Worm (Caenorhabditis elegans) whole organism, early embryonic: Measurements from ENCODE around the gene clec-27.

Source experiments
- B0310.2 ChIP-seq: sonication (generic microtip); optimal IDR thresholded peaks from 2 replicates; lab custom pipeline; 2016; ENCODE audit warnings: mild to moderate bottlenecking, missing genetic modification characterization, missing compliant biosample characterization
- F13C5.2 ChIP-seq: sonication (generic microtip); optimal IDR thresholded peaks from 2 replicates; lab custom pipeline; 2017; ENCODE audit warnings: mild to moderate bottlenecking, missing genetic modification characterization, inconsistent platforms, missing compliant biosample characterization
- aly-1 ChIP-seq: sonication (generic microtip); optimal IDR thresholded peaks from 2 replicates; lab custom pipeline; 2016; ENCODE audit warnings: missing genetic modification characterization, missing compliant biosample characterization
- ama-1 ChIP-seq: fragments of 150-350 bp; optimal IDR thresholded peaks from 2 replicates; lab custom pipeline; 2014
- ceh-13 ChIP-seq: fragments of 200-800 bp; sonication (Bioruptor generic); optimal IDR thresholded peaks from 2 replicates; lab custom pipeline; 2018; ENCODE audit warnings: mild to moderate bottlenecking, missing genetic modification characterization, missing compliant biosample characterization
- ceh-36 ChIP-seq: sonication (generic microtip); optimal IDR thresholded peaks from 2 replicates; lab custom pipeline; 2016; ENCODE audit warnings: missing genetic modification characterization, inconsistent platforms, missing compliant biosample characterization
- ets-7 ChIP-seq: sonication (generic microtip); optimal IDR thresholded peaks from 2 replicates; lab custom pipeline; 2016; ENCODE audit warnings: missing genotype, missing genetic modification characterization, missing compliant biosample characterization
- flt-1 ChIP-seq: fragments of 200-800 bp; sonication (Bioruptor generic); IDR thresholded peaks from 2 replicates; pipeline ENCODE4 v1.3.6; 2022; ENCODE audit warnings: missing genetic modification characterization, missing compliant biosample characterization
- hmbx-1 ChIP-seq: sonication (generic microtip); optimal IDR thresholded peaks from 2 replicates; lab custom pipeline; 2016; ENCODE audit warnings: mild to moderate bottlenecking, missing genetic modification characterization, missing compliant biosample characterization
- hmg-4 ChIP-seq: fragments of 200-800 bp; sonication (Bioruptor generic); optimal IDR thresholded peaks from 2 replicates; lab custom pipeline; 2018; ENCODE audit warnings: mild to moderate bottlenecking, missing genetic modification characterization, missing compliant biosample characterization
- hnd-1 ChIP-seq: sonication (generic microtip); optimal IDR thresholded peaks from 2 replicates; lab custom pipeline; 2016; ENCODE audit warnings: missing genetic modification characterization, missing compliant biosample characterization
- pes-1 ChIP-seq: fragments of 200-800 bp; sonication (Bioruptor generic); IDR thresholded peaks from 2 replicates; pipeline ENCODE4 v1.3.6; 2022; ENCODE audit warnings: missing genetic modification reagents, missing genetic modification characterization, missing compliant biosample characterization
- scrt-1 ChIP-seq: fragments of 200-800 bp; sonication (Bioruptor generic); IDR thresholded peaks from 2 replicates; pipeline ENCODE4 v1.3.6; 2022; ENCODE audit warnings: missing genetic modification characterization, missing compliant biosample characterization
- sea-1 ChIP-seq: fragments of 200-800 bp; sonication (Bioruptor generic); conservative IDR thresholded peaks from 2 replicates; pipeline ENCODE4 v1.3.6; 2022; ENCODE audit warnings: missing genetic modification characterization, missing compliant biosample characterization
- tbx-11 ChIP-seq: fragments of 200-800 bp; sonication (Bioruptor generic); IDR thresholded peaks from 2 replicates; pipeline ENCODE4 v1.3.6; 2022; ENCODE audit warnings: missing genetic modification characterization, missing compliant biosample characterization
- tbx-37 ChIP-seq: fragments of 200-800 bp; sonication (Bioruptor generic); conservative IDR thresholded peaks from 2 replicates; pipeline ENCODE4 v1.3.6; 2022; ENCODE audit warnings: missing genetic modification reagents, missing genetic modification characterization, missing compliant biosample characterization
- tra-4 ChIP-seq: sonication (generic microtip); optimal IDR thresholded peaks from 2 replicates; lab custom pipeline; 2017; ENCODE audit warnings: missing genetic modification characterization, missing compliant biosample characterization

Gene clec-27

DNA sequence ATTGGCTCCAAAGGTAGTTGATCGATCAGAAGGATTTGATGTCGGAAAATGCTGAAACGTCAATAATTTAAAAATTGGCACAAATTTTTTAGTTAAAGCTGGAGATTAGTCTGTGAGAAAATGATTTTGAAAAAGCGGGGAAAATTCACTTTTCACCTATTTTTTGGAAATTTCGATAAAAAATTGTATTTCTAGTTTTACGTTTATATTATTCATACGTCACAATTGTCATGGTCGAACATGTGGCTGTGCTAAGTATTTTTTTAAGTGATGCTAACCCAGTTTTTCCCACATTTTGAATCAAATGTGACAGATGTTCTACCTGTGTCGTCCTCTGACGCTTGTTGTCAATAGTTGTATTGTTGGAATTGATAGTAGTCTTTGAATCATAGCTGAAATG lies 25.1 kb downstream of the clec-27 start:
- TF ChIP-seq F13C5.2 (tag; lab: Kevin White, UChicago) (no peak), scrt-1 (GFP tag; lab: Robert Waterston, UW) (no peak), ceh-36 (no peak)

- TF ChIP-seq B0310.2 (tag; lab: Kevin White, UChicago) (no peak), ama-1 (lab: Kevin White, UChicago) (no peak), hmbx-1 (tag; lab: Kevin White, UChicago) (no peak), aly-1 (tag; lab: Kevin White, UChicago) (no peak)
These were observed 25.6 kb downstream of the clec-27 start, which contains the start of gene F09C6.3 for ce11 chrV:16880054-16880453. TSS of gene F09C6.3 (minus strand) at chrV:16880154.

ce11 chrV:16880679-16881078 lies 26.2 kb downstream of the clec-27 start, which contains the start of gene F09C6.14:
TSS of gene F09C6.14 (plus strand) at chrV:16880979.
- TF ChIP-seq hnd-1 (tag; lab: Kevin White, UChicago) (no peak), tbx-37 (GFP tag; lab: Robert Waterston, UW) (no peak), ceh-13 (GFP tag; lab: Kevin White, UChicago) (no peak), tbx-11 (GFP tag; lab: Robert Waterston, UW) (no peak), hmbx-1 (tag; lab: Kevin White, UChicago) (no peak), ets-7 (tag; lab: Kevin White, UChicago) (no peak), F13C5.2 (tag; lab: Kevin White, UChicago) (no peak), ceh-36 (no peak), scrt-1 (GFP tag; lab: Robert Waterston, UW) (no peak), flt-1 (no peak), aly-1 (tag; lab: Kevin White, UChicago) (no peak)

ce11 chrV:16882260-16882918 lies 28.0 kb downstream of the clec-27 start, which contains the start of the genes F09C6.11 and F09C6.12:
TSS of gene F09C6.11 (minus strand) at chrV:16882310.
TSS of gene F09C6.12 (plus strand) at chrV:16882868.
- TF ChIP-seq scrt-1 (GFP tag; lab: Robert Waterston, UW) (no peak), tbx-11 (GFP tag; lab: Robert Waterston, UW) (no peak), ceh-36 (no peak), ceh-13 (GFP tag; lab: Kevin White, UChicago) (no peak), tra-4 (tag; lab: Kevin White, UChicago) (no peak), hmbx-1 (tag; lab: Kevin White, UChicago) (no peak), hnd-1 (tag; lab: Kevin White, UChicago) (no peak), ama-1 (lab: Kevin White, UChicago) (no peak), pes-1 (GFP tag; lab: Robert Waterston, UW) (no peak), F13C5.2 (tag; lab: Kevin White, UChicago) (no peak), ets-7 (tag; lab: Kevin White, UChicago) (no peak), flt-1 (no peak), aly-1 (tag; lab: Kevin White, UChicago) (no peak), sea-1 (GFP tag; lab: Robert Waterston, UW) (no peak), B0310.2 (tag; lab: Kevin White, UChicago) (no peak), tbx-37 (GFP tag; lab: Robert Waterston, UW) (no peak)

DNA sequence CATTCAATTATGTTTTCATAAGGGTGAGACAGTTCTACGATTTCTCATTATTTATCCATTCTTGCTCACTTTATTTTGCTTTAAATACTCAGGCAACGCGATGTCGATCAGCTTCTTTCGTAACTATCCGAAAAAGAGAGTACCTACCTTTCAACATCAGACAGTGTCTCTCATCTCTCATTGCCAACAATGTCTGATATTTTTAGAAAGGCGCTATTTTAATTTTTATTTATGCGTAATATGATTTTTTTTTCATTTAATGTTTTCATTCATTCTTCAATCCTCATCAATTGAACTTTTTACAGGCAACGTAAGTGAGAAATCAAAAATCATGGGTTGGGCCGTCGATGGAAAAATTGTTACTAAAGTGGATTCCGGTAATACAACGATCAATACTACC lies 30.3 kb downstream of the clec-27 start, which contains the start of gene F09C6.13:
Gene F09C6.13 (plus strand): TSS at position 301 of the 400 bp plus-strand sequence.
- TF ChIP-seq sea-1 (GFP tag; lab: Robert Waterston, UW) (no peak), ceh-13 (GFP tag; lab: Kevin White, UChicago) (no peak), tbx-11 (GFP tag; lab: Robert Waterston, UW) (no peak), hmg-4 (no peak), ets-7 (tag; lab: Kevin White, UChicago) (no peak), tra-4 (tag; lab: Kevin White, UChicago) (no peak), F13C5.2 (tag; lab: Kevin White, UChicago) (no peak), hmbx-1 (tag; lab: Kevin White, UChicago) (no peak), flt-1 (no peak), ama-1 (lab: Kevin White, UChicago) (no peak), tbx-37 (GFP tag; lab: Robert Waterston, UW) (no peak), B0310.2 (tag; lab: Kevin White, UChicago) (no peak), pes-1 (GFP tag; lab: Robert Waterston, UW) (no peak), scrt-1 (GFP tag; lab: Robert Waterston, UW) (no peak), ceh-36 (no peak), aly-1 (tag; lab: Kevin White, UChicago) (no peak), hnd-1 (tag; lab: Kevin White, UChicago) (no peak)

DNA sequence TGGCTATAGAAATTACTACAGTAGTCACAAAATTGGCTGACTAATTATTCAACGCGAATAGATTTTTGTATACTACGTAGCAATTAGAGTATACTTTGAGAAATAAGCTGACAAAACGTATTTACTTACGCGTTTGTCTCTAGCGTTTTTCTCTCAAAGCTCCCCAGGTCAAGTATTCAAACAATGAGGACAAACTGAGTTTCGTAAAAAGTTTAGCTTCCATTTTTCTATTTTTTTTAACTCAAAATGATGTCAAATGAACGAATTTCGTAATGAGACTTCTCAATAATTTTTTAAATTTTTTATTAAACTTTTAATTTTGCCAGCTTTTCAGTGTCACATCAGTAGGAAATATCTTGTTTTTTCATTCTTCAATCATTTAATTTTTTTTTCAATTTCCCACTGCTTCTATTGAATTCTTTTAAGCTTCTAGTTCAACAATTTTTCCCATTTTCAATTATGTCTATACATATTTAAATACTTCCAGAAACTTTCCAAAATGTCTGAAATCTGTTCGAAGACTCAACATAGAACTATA lies 34.4 kb downstream of the clec-27 start, which contains the start of the genes ifas-2 and fbxa-44:
Gene ifas-2 (minus strand): TSS at position 101 of the 538 bp plus-strand sequence.
Gene fbxa-44 (plus strand): TSS at position 488 of the 538 bp plus-strand sequence.
- TF ChIP-seq ets-7 (tag; lab: Kevin White, UChicago) (no peak), tbx-37 (GFP tag; lab: Robert Waterston, UW) (no peak), hmbx-1 (tag; lab: Kevin White, UChicago) (no peak), sea-1 (GFP tag; lab: Robert Waterston, UW) (no peak), pes-1 (GFP tag; lab: Robert Waterston, UW) (no peak), aly-1 (tag; lab: Kevin White, UChicago) (no peak), ceh-13 (GFP tag; lab: Kevin White, UChicago) (no peak), hmg-4 (no peak), flt-1 (no peak), tbx-11 (GFP tag; lab: Robert Waterston, UW) (no peak)

DNA sequence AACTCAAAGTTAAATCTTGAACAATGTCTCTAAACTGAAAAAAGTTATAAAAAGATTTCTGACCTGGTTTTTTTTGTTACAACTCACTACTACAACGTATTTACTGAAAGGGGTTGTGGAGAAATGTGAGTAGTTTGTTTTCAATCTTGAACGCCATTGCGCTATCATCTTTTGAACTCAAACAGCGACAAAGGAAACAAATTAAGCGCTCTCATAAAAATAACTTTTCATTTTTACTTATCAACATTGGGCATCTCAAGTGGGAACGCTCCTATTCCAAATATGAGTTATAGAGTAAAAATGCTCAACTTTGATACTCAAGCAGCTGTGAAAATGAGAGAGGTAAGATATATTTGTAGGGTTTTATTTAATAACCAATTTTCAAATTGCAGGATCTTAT lies 39.0 kb downstream of the clec-27 start, which contains the start of gene F09C6.15:
Gene F09C6.15 (plus strand): TSS at position 301 of the 400 bp plus-strand sequence.
- TF ChIP-seq flt-1 (no peak), B0310.2 (tag; lab: Kevin White, UChicago) (no peak), hmbx-1 (tag; lab: Kevin White, UChicago) (no peak)
